Worm (Caenorhabditis elegans): Measurements from ENCODE around the gene F58G1.7.

The F58G1.7 gene

ce11 chrII:12980212-12980611, 32.2 kb upstream of the F58G1.7 start, which contains the start of gene cyd-1:
TSS of gene cyd-1 (plus strand) at chrII:12980591.
- no peak for TF ChIP-seq fos-1 (tag; optimal IDR thresholded peaks at IDR 0.05)
- no peak for TF ChIP-seq ztf-4 (tag; optimal IDR thresholded peaks at IDR 0.05)
- no peak for TF ChIP-seq sea-2 (GFP tag; optimal IDR thresholded peaks at IDR 0.05)
- TF ChIP-seq mdl-1 (tag; optimal IDR thresholded peaks at IDR 0.05) = no peak
- no peak for TF ChIP-seq lin-39 (tag; optimal IDR thresholded peaks at IDR 0.05)
- no peak for TF ChIP-seq nhr-12 (tag; optimal IDR thresholded peaks at IDR 0.05)
- TF ChIP-seq jun-1 (tag; optimal IDR thresholded peaks at IDR 0.05) = peak; percentile 26
- no peak for TF ChIP-seq egl-5 (tag; optimal IDR thresholded peaks at IDR 0.05)
- no peak for TF ChIP-seq nhr-25 (tag; optimal IDR thresholded peaks at IDR 0.05)
- TF ChIP-seq unc-39 (tag; optimal IDR thresholded peaks at IDR 0.05) = no peak
- TF ChIP-seq lsy-12 (tag; optimal IDR thresholded peaks at IDR 0.05) = no peak
- no peak for TF ChIP-seq R02D3.7 (tag; optimal IDR thresholded peaks at IDR 0.05)
- no peak for TF ChIP-seq fkh-2 (tag; optimal IDR thresholded peaks at IDR 0.05)
- TF ChIP-seq elt-2 (tag; optimal IDR thresholded peaks at IDR 0.05) = peak; percentile 100
- no peak for TF ChIP-seq mml-1 (tag; optimal IDR thresholded peaks at IDR 0.05)
- TF ChIP-seq pha-4 (tag; optimal IDR thresholded peaks at IDR 0.05) = peak; percentile 91
- no peak for TF ChIP-seq unc-62 (GFP tag; optimal IDR thresholded peaks at IDR 0.05)
- TF ChIP-seq ZK546.5 (tag; optimal IDR thresholded peaks at IDR 0.05) = no peak
- TF ChIP-seq nfya-1 (tag; optimal IDR thresholded peaks at IDR 0.05; ENCODE audit: insufficient read depth) = no peak
- no peak for TF ChIP-seq ceh-28 (tag; optimal IDR thresholded peaks at IDR 0.05)
- no peak for TF ChIP-seq nhr-43 (tag; optimal IDR thresholded peaks at IDR 0.05; ENCODE audit: poor library complexity, severe bottlenecking)
- no peak for TF ChIP-seq nhr-23 (tag; optimal IDR thresholded peaks at IDR 0.05)
- TF ChIP-seq eor-1 (tag; optimal IDR thresholded peaks at IDR 0.05) = no peak
- TF ChIP-seq nhr-76 (tag; optimal IDR thresholded peaks at IDR 0.05) = no peak
- no peak for TF ChIP-seq lin-15B (tag; optimal IDR thresholded peaks at IDR 0.05)
- no peak for TF ChIP-seq daf-12 (tag; optimal IDR thresholded peaks at IDR 0.05)
- TF ChIP-seq nhr-237 (tag; optimal IDR thresholded peaks at IDR 0.05) = no peak
- no peak for TF ChIP-seq ceh-16 (tag; optimal IDR thresholded peaks at IDR 0.05)
- no peak for TF ChIP-seq hmg-11 (tag; optimal IDR thresholded peaks at IDR 0.05)
- no peak for TF ChIP-seq egl-27 (tag; optimal IDR thresholded peaks at IDR 0.05)
- TF ChIP-seq ceh-82 (tag; optimal IDR thresholded peaks at IDR 0.05) = no peak
- no peak for TF ChIP-seq zag-1 (tag; optimal IDR thresholded peaks at IDR 0.05)
- no peak for TF ChIP-seq elt-3 (tag; optimal IDR thresholded peaks at IDR 0.05)
- peak; percentile 85 for TF ChIP-seq pqm-1 (tag; optimal IDR thresholded peaks at IDR 0.05)
- no peak for TF ChIP-seq ceh-9 (tag; optimal IDR thresholded peaks at IDR 0.05)

ce11 chrII:12978658-12979057, 30.6 kb upstream of the F58G1.7 start:
- TF ChIP-seq unc-39 (tag; optimal IDR thresholded peaks at IDR 0.05) (no peak), mdl-1 (tag; optimal IDR thresholded peaks at IDR 0.05) (no peak), ZK546.5 (tag; optimal IDR thresholded peaks at IDR 0.05) (no peak), fkh-2 (tag; optimal IDR thresholded peaks at IDR 0.05) (no peak), nhr-12 (tag; optimal IDR thresholded peaks at IDR 0.05) (no peak), jun-1 (tag; optimal IDR thresholded peaks at IDR 0.05) (no peak), nfya-1 (tag; optimal IDR thresholded peaks at IDR 0.05; ENCODE audit: insufficient read depth) (no peak), elt-2 (tag; optimal IDR thresholded peaks at IDR 0.05) (no peak), lsy-12 (tag; optimal IDR thresholded peaks at IDR 0.05) (no peak)

DNA sequence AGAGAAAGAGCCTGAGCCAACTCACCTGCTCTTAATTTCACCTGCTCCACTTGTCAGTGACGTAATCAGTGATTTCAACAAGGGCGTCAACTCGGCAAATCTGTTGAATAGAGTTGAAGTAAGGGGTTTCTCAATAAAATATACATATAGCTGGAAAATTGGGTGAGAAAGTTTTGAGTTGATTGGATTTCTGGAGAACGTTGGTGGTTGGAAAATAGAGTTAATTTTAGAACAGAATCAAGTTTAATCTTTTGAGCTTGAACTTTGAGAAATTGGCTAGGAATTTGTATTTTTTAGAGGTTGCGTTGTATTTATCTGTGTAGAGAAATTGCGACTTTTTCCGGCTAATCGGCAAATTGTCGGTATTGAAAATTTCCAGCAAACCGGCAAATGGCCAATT, 21.6 kb upstream of the F58G1.7 start, which contains the start of gene Y38F1A.4:
Gene Y38F1A.4, minus strand, starts transcription at position 101 of the 400 bp plus-strand sequence.
- no peak for TF ChIP-seq mml-1 (tag; optimal IDR thresholded peaks at IDR 0.05)
- no peak for TF ChIP-seq nhr-43 (tag; optimal IDR thresholded peaks at IDR 0.05; ENCODE audit: poor library complexity, severe bottlenecking)
- no peak for TF ChIP-seq egl-5 (tag; optimal IDR thresholded peaks at IDR 0.05)
- TF ChIP-seq unc-62 (GFP tag; optimal IDR thresholded peaks at IDR 0.05) = no peak
- no peak for TF ChIP-seq unc-39 (tag; optimal IDR thresholded peaks at IDR 0.05)

ce11 chrII:12968448-12968969, 20.5 kb upstream of the F58G1.7 start:
- TF ChIP-seq egl-5 (tag; optimal IDR thresholded peaks at IDR 0.05) = no peak
- no peak for TF ChIP-seq nhr-67 (tag; optimal IDR thresholded peaks at IDR 0.05)
- no peak for TF ChIP-seq lsy-12 (tag; optimal IDR thresholded peaks at IDR 0.05)
- TF ChIP-seq nhr-77 (tag; optimal IDR thresholded peaks at IDR 0.05) = no peak
- TF ChIP-seq jun-1 (tag; optimal IDR thresholded peaks at IDR 0.05) = no peak
- no peak for TF ChIP-seq nhr-23 (tag; optimal IDR thresholded peaks at IDR 0.05)
- no peak for TF ChIP-seq sea-2 (GFP tag; optimal IDR thresholded peaks at IDR 0.05)
- no peak for TF ChIP-seq fos-1 (tag; optimal IDR thresholded peaks at IDR 0.05)
- TF ChIP-seq tbx-2 (tag; optimal IDR thresholded peaks at IDR 0.05) = no peak
- no peak for TF ChIP-seq fkh-10 (GFP tag; optimal IDR thresholded peaks at IDR 0.05)

Measured in whole organism, L3 larva.